Fruit fly (Drosophila melanogaster): ENCODE measurements around the gene Galk.

Gene Galk

dm6 chr3L:9003369-9003768 is 17.5 kb upstream of the Galk start:
- TF ChIP-seq al (GFP tag; IDR thresholded peaks at IDR 0.05) (no peak), CG8359 (GFP tag; optimal IDR thresholded peaks at IDR 0.05; ENCODE audit: borderline replicate concordance) (no peak), NC2β (GFP tag; optimal IDR thresholded peaks at IDR 0.05) (no peak), CG34422 (GFP tag; IDR thresholded peaks at IDR 0.05) (no peak), disco-r (GFP tag; optimal IDR thresholded peaks at IDR 0.05) (no peak), onecut (GFP tag; IDR thresholded peaks at IDR 0.05) (no peak), mirr (GFP tag; optimal IDR thresholded peaks at IDR 0.05) (no peak), CG4820 (GFP tag; optimal IDR thresholded peaks at IDR 0.05) (no peak), exex (tag; optimal IDR thresholded peaks at IDR 0.05) (no peak), gt (GFP tag; IDR thresholded peaks at IDR 0.05) (no peak), Gsc (GFP tag; IDR thresholded peaks at IDR 0.05) (no peak), peb (GFP tag; IDR thresholded peaks at IDR 0.05) (no peak), tll (GFP tag; optimal IDR thresholded peaks at IDR 0.05) (peak in 1 of 2 experiments; percentile 61), CG16779 (GFP tag; IDR thresholded peaks at IDR 0.05) (0 out of 2 replicates have a peak, but pooled peaks have one; percentile 3), Stat92E (GFP tag; optimal IDR thresholded peaks at IDR 0.05) (no peak), zen (tag; optimal IDR thresholded peaks at IDR 0.05) (peak; percentile 90), sens-2 (GFP tag; IDR thresholded peaks at IDR 0.05) (no peak), kay (GFP tag; optimal IDR thresholded peaks at IDR 0.05) (no peak), pho (GFP tag; optimal IDR thresholded peaks at IDR 0.05) (no peak), mam (GFP tag; optimal IDR thresholded peaks at IDR 0.05) (no peak), abd-A (tag; optimal IDR thresholded peaks at IDR 0.05) (peak; percentile 4), hth (optimal IDR thresholded peaks at IDR 0.05) (no peak), Tbp (GFP tag; optimal IDR thresholded peaks at IDR 0.05) (no peak), CG32767 (GFP tag; IDR thresholded peaks at IDR 0.05) (no peak), CoRest (tag; optimal IDR thresholded peaks at IDR 0.05) (no peak), cad (GFP tag; optimal IDR thresholded peaks at IDR 0.05) (peak; percentile 94), twi (tag; optimal IDR thresholded peaks at IDR 0.05) (peak; percentile 3), stc (GFP tag; IDR thresholded peaks at IDR 0.05) (no peak), CG32532 (GFP tag; IDR thresholded peaks at IDR 0.05) (no peak), sug (tag; optimal IDR thresholded peaks at IDR 0.05) (no peak), emc (GFP tag; optimal IDR thresholded peaks at IDR 0.05) (no peak), Atf-2 (GFP tag; optimal IDR thresholded peaks at IDR 0.05) (no peak), CG15073 (GFP tag; optimal IDR thresholded peaks at IDR 0.05) (peak; percentile 84), kni (GFP tag; optimal IDR thresholded peaks at IDR 0.05) (peak; percentile 21), CG9932 (GFP tag; IDR thresholded peaks at IDR 0.05) (0 out of 2 replicates have a peak, but pooled peaks have one; percentile 19), HmgZ (tag; optimal IDR thresholded peaks at IDR 0.05) (no peak), corto (GFP tag; optimal IDR thresholded peaks at IDR 0.05) (no peak), CG30431 (GFP tag; optimal IDR thresholded peaks at IDR 0.05) (no peak), NC2α (GFP tag; optimal IDR thresholded peaks at IDR 0.05) (no peak), CG31365 (tag; optimal IDR thresholded peaks at IDR 0.05) (no peak), Dll (GFP tag; IDR thresholded peaks at IDR 0.05; ENCODE audit: partially characterized antibody) (no peak), CG6254 (GFP tag; optimal IDR thresholded peaks at IDR 0.05) (no peak), CTCF (GFP tag; optimal IDR thresholded peaks at IDR 0.05) (no peak), CG10543 (GFP tag; optimal IDR thresholded peaks at IDR 0.05) (no peak), da (GFP tag; optimal IDR thresholded peaks at IDR 0.05) (no peak), CG30403 (GFP tag; optimal IDR thresholded peaks at IDR 0.05) (no peak), sisA (GFP tag; IDR thresholded peaks at IDR 0.05) (no peak), D (optimal IDR thresholded peaks at IDR 0.05) (peak; percentile 71), D (GFP tag; optimal IDR thresholded peaks at IDR 0.05) (no peak)
